Worm (Caenorhabditis elegans) whole organism, mixed stage, embryonic: ENCODE data around the gene F31A3.3.

Source experiments
- elt-1 ChIP-seq: sonication (generic microtip); optimal IDR thresholded peaks from 2 replicates; lab custom pipeline; 2017; ENCODE audit warnings: missing genetic modification characterization, mild to moderate bottlenecking, missing compliant biosample characterization, antibody characterized with exemption, moderate library complexity, borderline replicate concordance; ENCODE audit not compliant: insufficient read depth
- elt-3 ChIP-seq: fragments of 150-350 bp; optimal IDR thresholded peaks from 2 replicates; lab custom pipeline; 2014; ENCODE audit warnings: missing biosample characterization, missing genetic modification characterization
- lsy-2 ChIP-seq: fragments of 150-350 bp; optimal IDR thresholded peaks from 2 replicates; lab custom pipeline; 2014; ENCODE audit warnings: missing biosample characterization, missing genetic modification characterization
- nhr-28 ChIP-seq: fragments of 150-350 bp; optimal IDR thresholded peaks from 2 replicates; lab custom pipeline; 2014; ENCODE audit warnings: missing biosample characterization, missing genetic modification characterization
- nhr-76 ChIP-seq: sonication (generic microtip); optimal IDR thresholded peaks from 2 replicates; lab custom pipeline; 2017; ENCODE audit warnings: missing biosample characterization, missing genetic modification characterization
- unc-39 ChIP-seq: fragments of 150-350 bp; optimal IDR thresholded peaks from 2 replicates; lab custom pipeline; 2014; ENCODE audit warnings: missing biosample characterization, missing genetic modification characterization
- unc-62 ChIP-seq: fragments of 150-350 bp; optimal IDR thresholded peaks from 2 replicates; lab custom pipeline; 2014; ENCODE audit warnings: missing biosample characterization, missing genetic modification reagents, missing genetic modification characterization
- ztf-11 ChIP-seq: fragments of 150-350 bp; optimal IDR thresholded peaks from 2 replicates; lab custom pipeline; 2014; ENCODE audit warnings: missing biosample characterization, missing genetic modification characterization

ce11 chrX:17562195-17562594 is 28.3 kb upstream of the F31A3.3 start:
- TF ChIP-seq nhr-76 (tag; lab: Kevin White, UChicago): no peak
- no peak for TF ChIP-seq lsy-2
- no peak for TF ChIP-seq elt-1 (tag; lab: Kevin White, UChicago)
- TF ChIP-seq ztf-11 (tag; lab: Kevin White, UChicago): no peak
- TF ChIP-seq elt-3 (tag; lab: Kevin White, UChicago): no peak
- no peak for TF ChIP-seq unc-62
- no peak for TF ChIP-seq unc-39 (tag; lab: Kevin White, UChicago)
- no peak for TF ChIP-seq nhr-28 (tag; lab: Kevin White, UChicago)
